Worm (Caenorhabditis elegans): Measurements from ENCODE around the gene C15C7.4.

The C15C7.4 gene

DNA sequence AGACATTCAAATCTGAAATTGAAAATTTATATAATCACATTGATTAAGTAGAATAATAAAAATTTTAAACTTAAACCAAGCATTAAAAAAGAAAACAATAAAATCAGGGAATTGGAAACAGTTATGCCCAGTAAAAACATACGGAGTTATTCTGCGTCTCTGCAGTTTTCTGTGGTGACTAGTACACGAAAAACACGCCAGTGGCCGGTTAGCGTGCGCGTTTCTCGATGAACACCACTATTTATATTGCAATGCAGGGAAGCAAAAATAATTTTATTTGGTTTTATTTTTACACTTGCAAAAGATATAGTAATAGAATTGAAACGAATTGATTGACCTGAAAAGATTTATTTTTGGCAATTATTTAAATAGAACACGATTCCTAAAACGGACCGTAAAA lies 45.5 kb upstream of the C15C7.4 start, which contains the start of gene sec-3 (continued):
- TF ChIP-seq Y53G8AR.9 (GFP tag; conservative IDR thresholded peaks at IDR 0.05) (peak; percentile 79; the same call in 1 of the 2 replicates), let-607 (tag; optimal IDR thresholded peaks at IDR 0.05) (peak; percentile 10 to 42), F55B11.4 (tag; optimal IDR thresholded peaks at IDR 0.05; ENCODE audit: borderline replicate concordance, insufficient read depth) (no peak), Y56A3A.18 (GFP tag; IDR thresholded peaks at IDR 0.05) (no peak), chd-7 (tag; optimal IDR thresholded peaks at IDR 0.05) (peak; percentile 63), F22D6.2 (tag; optimal IDR thresholded peaks at IDR 0.05) (peak; percentile 42), B0035.1 (tag; optimal IDR thresholded peaks at IDR 0.05) (no peak), C06A6.2 (GFP tag; conservative IDR thresholded peaks at IDR 0.05) (peak; percentile 28; the same call in 1 of the 2 replicates), Y79H2A.3 (GFP tag; conservative IDR thresholded peaks at IDR 0.05) (no peak), T26A5.8 (tag; optimal IDR thresholded peaks at IDR 0.05) (no peak), dpff-1 (tag; optimal IDR thresholded peaks at IDR 0.05) (no peak), snpc-3.4 (tag; optimal IDR thresholded peaks at IDR 0.05) (peak; percentile 9), egrh-3 (GFP tag; IDR thresholded peaks at IDR 0.05) (no peak), lin-26 (GFP tag; IDR thresholded peaks at IDR 0.05) (peak; percentile 23; the same call in 1 of the 2 replicates), lin-35 (GFP tag; optimal IDR thresholded peaks at IDR 0.05) (peak in 1 of 3 experiments; percentile 85), F37B4.10 (GFP tag; IDR thresholded peaks at IDR 0.05) (no peak), hmg-20 (GFP tag; IDR thresholded peaks at IDR 0.05) (peak; percentile 55; the same call in 1 of the 2 replicates), nhr-90 (tag; optimal IDR thresholded peaks at IDR 0.05) (peak; percentile 31), nfya-1 (tag; optimal IDR thresholded peaks at IDR 0.05; ENCODE audit: borderline replicate concordance, insufficient read depth) (no peak), lag-1 (GFP tag; IDR thresholded peaks at IDR 0.05) (no peak), ceh-100 (GFP tag; IDR thresholded peaks at IDR 0.05) (peak; percentile 68), madf-10 (tag; optimal IDR thresholded peaks at IDR 0.05) (peak; percentile 52), lin-54 (GFP tag; optimal IDR thresholded peaks at IDR 0.05) (peak; percentile 61), nhr-27 (tag; optimal IDR thresholded peaks at IDR 0.05) (no peak), nhr-80 (tag; optimal IDR thresholded peaks at IDR 0.05) (peak; percentile 93), tlf-1 (GFP tag; optimal IDR thresholded peaks at IDR 0.05) (peak; percentile 53), nfya-2 (GFP tag; IDR thresholded peaks at IDR 0.05) (no peak), somi-1 (GFP tag; optimal IDR thresholded peaks at IDR 0.05) (peak; percentile 35), aptf-2 (GFP tag; conservative IDR thresholded peaks at IDR 0.05) (no peak), mcd-1 (GFP tag; IDR thresholded peaks at IDR 0.05) (peak; percentile 82)

DNA sequence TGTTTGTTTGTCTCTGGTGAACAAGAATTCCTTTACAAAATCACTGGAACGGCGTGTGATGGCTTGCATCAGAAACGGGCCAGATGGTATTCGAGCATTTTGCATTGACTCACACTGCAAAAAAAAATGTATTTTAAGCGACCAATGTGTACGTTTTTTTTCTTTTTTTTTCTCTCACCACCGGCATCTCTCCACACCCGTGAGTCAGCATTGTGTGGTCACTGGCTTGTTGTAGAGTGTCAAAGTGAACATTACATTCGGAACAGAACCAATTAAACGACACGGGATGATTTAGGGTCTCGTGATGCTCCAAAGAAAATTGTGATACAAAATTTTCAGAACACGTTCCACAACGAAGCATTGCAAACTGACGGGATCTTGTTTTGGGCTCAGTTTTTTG lies 43.8 kb upstream of the C15C7.4 start:
- peak; percentile 21 for TF ChIP-seq ztf-18 (tag; optimal IDR thresholded peaks at IDR 0.05)
- peak; percentile 53 for TF ChIP-seq nhr-80 (tag; optimal IDR thresholded peaks at IDR 0.05)
- TF ChIP-seq K12H6.12 (tag; optimal IDR thresholded peaks at IDR 0.05), result peak; percentile 4
- no peak for TF ChIP-seq pbrm-1 (GFP tag; IDR thresholded peaks at IDR 0.05)

DNA sequence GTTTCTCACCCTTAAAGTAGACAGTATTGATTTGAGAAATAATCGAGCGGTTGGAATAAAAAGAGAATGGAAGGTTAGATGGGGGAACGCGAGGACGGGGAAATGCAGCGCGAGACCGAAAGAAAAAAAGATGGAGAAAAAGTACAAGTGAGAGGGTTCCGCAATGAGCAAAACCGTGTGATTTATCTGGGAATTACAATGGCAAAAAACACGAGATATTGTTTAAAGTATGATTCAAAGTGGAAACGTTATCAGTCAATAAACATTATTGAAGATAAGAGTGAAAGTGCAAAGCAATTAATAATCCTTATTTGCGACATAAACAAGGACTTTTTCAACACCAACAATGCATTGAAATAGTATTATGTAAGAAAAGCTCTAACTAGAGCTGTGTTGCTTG lies 43.2 kb upstream of the C15C7.4 start, which contains the start of gene ztf-13:
ztf-13 (minus strand) TSS at position 11 of the 400 bp plus-strand sequence.
- TF ChIP-seq nhr-179 (tag; optimal IDR thresholded peaks at IDR 0.05) (no peak), K11D2.4 (GFP tag; IDR thresholded peaks at IDR 0.05) (no peak), cebp-1 (GFP tag; IDR thresholded peaks at IDR 0.05) (no peak), cebp-1 (tag; optimal IDR thresholded peaks at IDR 0.05) (peak; percentile 27), pha-4 (tag; optimal IDR thresholded peaks at IDR 0.05) (peak; percentile 6), ztf-22 (GFP tag; optimal IDR thresholded peaks at IDR 0.05) (no peak), nhr-80 (tag; optimal IDR thresholded peaks at IDR 0.05) (peak; percentile 0)
